Fruit fly (Drosophila melanogaster) whole organism, embryonic: ENCODE results near the gene CG14342.

Experiments
- CG10979 ChIP-seq: fragments of 200-800 bp; sonication (Bioruptor generic); optimal IDR thresholded peaks from 2 replicates; lab custom pipeline; 2018; ENCODE audit warnings: missing biosample characterization, mild to moderate bottlenecking, missing genetic modification characterization, moderate library complexity
- CG11247 ChIP-seq: fragments of 200-800 bp; sonication (Bioruptor generic); IDR thresholded peaks from 2 replicates; pipeline ENCODE4 v1.3.6; 2022; ENCODE audit warnings: missing biosample characterization, missing genetic modification characterization
- CG11695 ChIP-seq: fragments of 200-800 bp; sonication (Bioruptor generic); IDR thresholded peaks from 3 replicates; pipeline ENCODE4 v1.3.6; 2022; ENCODE audit warnings: missing biosample characterization, missing genetic modification characterization
- CG12391 ChIP-seq: fragments of 200-800 bp; sonication (Bioruptor generic); optimal IDR thresholded peaks from 3 replicates; lab custom pipeline; 2018; ENCODE audit warnings: missing biosample characterization, mild to moderate bottlenecking, missing genetic modification characterization, moderate library complexity
- CG13424 ChIP-seq: fragments of 200-800 bp; sonication (Bioruptor generic); optimal IDR thresholded peaks from 2 replicates; lab custom pipeline; 2019; ENCODE audit warnings: missing biosample characterization, mild to moderate bottlenecking, missing genetic modification characterization, moderate library complexity
- CG15269 ChIP-seq: fragments of 200-800 bp; sonication (Bioruptor generic); optimal IDR thresholded peaks from 2 replicates; lab custom pipeline; 2018; ENCODE audit warnings: missing biosample characterization, mild to moderate bottlenecking, missing genetic modification characterization, moderate library complexity
- CG15696 ChIP-seq: fragments of 200-800 bp; sonication (Bioruptor generic); optimal IDR thresholded peaks from 2 replicates; lab custom pipeline; 2019; ENCODE audit warnings: missing biosample characterization, mild to moderate bottlenecking, missing genetic modification characterization, moderate library complexity
- CG16863 ChIP-seq: fragments of 200-800 bp; sonication (Bioruptor generic); optimal IDR thresholded peaks from 3 replicates; lab custom pipeline; 2016; ENCODE audit warnings: missing biosample characterization, missing genetic modification characterization
- CG17361 ChIP-seq: fragments of 200-800 bp; sonication (Bioruptor generic); IDR thresholded peaks from 3 replicates; pipeline ENCODE4 v1.3.6; 2022; ENCODE audit warnings: missing biosample characterization, missing genetic modification characterization
- CG17568 ChIP-seq: fragments of 200-800 bp; sonication (Bioruptor generic); optimal IDR thresholded peaks from 2 replicates; lab custom pipeline; 2018; ENCODE audit warnings: missing biosample characterization, mild to moderate bottlenecking, missing genetic modification characterization, moderate library complexity
- CG1832 ChIP-seq: fragments of 200-800 bp; sonication (Bioruptor generic); optimal IDR thresholded peaks from 2 replicates; lab custom pipeline; 2017; ENCODE audit warnings: missing biosample characterization, mild to moderate bottlenecking, missing genetic modification characterization, inconsistent platforms
- CG2116 ChIP-seq: fragments of 200-800 bp; sonication (Bioruptor generic); optimal IDR thresholded peaks from 3 replicates; lab custom pipeline; 2018; ENCODE audit warnings: missing biosample characterization, mild to moderate bottlenecking, missing genetic modification characterization
- CG2129 ChIP-seq: fragments of 200-800 bp; sonication (Bioruptor generic); IDR thresholded peaks from 2 replicates; pipeline ENCODE4 v1.3.6; 2022; ENCODE audit warnings: missing biosample characterization, missing genetic modification characterization; ENCODE audit not compliant: partially characterized antibody
- CG2875 ChIP-seq: fragments of 200-800 bp; sonication (Bioruptor generic); optimal IDR thresholded peaks from 2 replicates; lab custom pipeline; 2017; ENCODE audit warnings: missing biosample characterization, mild to moderate bottlenecking, missing genetic modification characterization, missing genetic modification reagents
- CG4328 ChIP-seq: fragments of 200-800 bp; sonication (Bioruptor generic); optimal IDR thresholded peaks from 3 replicates; lab custom pipeline; 2017; ENCODE audit warnings: missing biosample characterization, missing genetic modification reagents, missing genetic modification characterization
- CG4424 ChIP-seq: fragments of 200-800 bp; sonication (Bioruptor generic); optimal IDR thresholded peaks from 3 replicates; lab custom pipeline; 2016; ENCODE audit warnings: missing biosample characterization, missing genetic modification characterization
- CG4707 ChIP-seq: fragments of 200-800 bp; sonication (Bioruptor generic); optimal IDR thresholded peaks from 2 replicates; lab custom pipeline; 2018; ENCODE audit warnings: missing biosample characterization, mild to moderate bottlenecking, missing genetic modification characterization, moderate library complexity
- CG6854 ChIP-seq: fragments of 200-800 bp; sonication (Bioruptor generic); optimal IDR thresholded peaks from 3 replicates; lab custom pipeline; 2017; ENCODE audit warnings: missing biosample characterization, mild to moderate bottlenecking, missing genetic modification characterization
- CG7963 ChIP-seq: fragments of 200-800 bp; sonication (Bioruptor generic); IDR thresholded peaks from 3 replicates; pipeline ENCODE4 v1.3.6; 2022; ENCODE audit warnings: missing biosample characterization, missing genetic modification characterization; ENCODE audit not compliant: partially characterized antibody
- CG8089 ChIP-seq: fragments of 200-800 bp; sonication (Bioruptor generic); optimal IDR thresholded peaks from 3 replicates; lab custom pipeline; 2016; ENCODE audit warnings: missing biosample characterization, missing genetic modification characterization
- CG8944 ChIP-seq: fragments of 200-800 bp; sonication (Bioruptor generic); optimal IDR thresholded peaks from 3 replicates; lab custom pipeline; 2016; ENCODE audit warnings: missing biosample characterization, missing genetic modification characterization
- CTCF ChIP-seq: fragments of 200-800 bp; sonication (Bioruptor generic); optimal IDR thresholded peaks from 2 replicates; lab custom pipeline; 2017; ENCODE audit warnings: missing biosample characterization, mild to moderate bottlenecking, missing genetic modification characterization, moderate library complexity
- Ets65A ChIP-seq: fragments of 200-800 bp; sonication (Bioruptor generic); peaks from one replicate; lab custom pipeline; 2016; ENCODE audit warnings: missing biosample characterization, missing genetic modification characterization
- Fer2 ChIP-seq: fragments of 200-800 bp; sonication (Bioruptor generic); optimal IDR thresholded peaks from 2 replicates; lab custom pipeline; 2018; ENCODE audit warnings: missing biosample characterization, mild to moderate bottlenecking, missing genetic modification characterization, moderate library complexity
- Lim3 ChIP-seq: fragments of 200-800 bp; sonication (Bioruptor generic); IDR thresholded peaks from 2 replicates; pipeline ENCODE4 v1.3.6; 2022; ENCODE audit warnings: missing biosample characterization, missing genetic modification characterization
- MESR4 ChIP-seq: fragments of 200-800 bp; sonication (Bioruptor generic); optimal IDR thresholded peaks from 2 replicates; lab custom pipeline; 2018; ENCODE audit warnings: missing biosample characterization, mild to moderate bottlenecking, missing genetic modification characterization, moderate library complexity
- Myb ChIP-seq: fragments of 200-800 bp; sonication (Bioruptor generic); optimal IDR thresholded peaks from 2 replicates; lab custom pipeline; 2016; ENCODE audit warnings: missing biosample characterization, missing genetic modification characterization
- Opbp ChIP-seq: fragments of 200-800 bp; sonication (Bioruptor generic); IDR thresholded peaks from 3 replicates; pipeline ENCODE4 v1.3.6; 2022; ENCODE audit warnings: missing biosample characterization, missing genetic modification characterization; ENCODE audit not compliant: partially characterized antibody
- Scr ChIP-seq: fragments of 200-800 bp; sonication (Bioruptor generic); IDR thresholded peaks from 2 replicates; pipeline ENCODE4 v1.3.6; 2022; ENCODE audit warnings: missing biosample characterization, missing genetic modification characterization; ENCODE audit not compliant: partially characterized antibody
- Side ChIP-seq: fragments of 200-800 bp; sonication (Bioruptor generic); optimal IDR thresholded peaks from 2 replicates; lab custom pipeline; 2016; ENCODE audit warnings: missing biosample characterization, missing genetic modification characterization
- ap ChIP-seq: fragments of 200-800 bp; sonication (Bioruptor generic); IDR thresholded peaks from 2 replicates; pipeline ENCODE4 v1.3.6; 2022; ENCODE audit warnings: missing biosample characterization, missing genetic modification characterization
- chm ChIP-seq: fragments of 200-800 bp; sonication (Bioruptor generic); IDR thresholded peaks from 2 replicates; pipeline ENCODE4 v1.3.6; 2022; ENCODE audit warnings: missing biosample characterization, missing genetic modification characterization
- dmrt11E ChIP-seq: fragments of 200-800 bp; sonication (Bioruptor generic); optimal IDR thresholded peaks from 3 replicates; lab custom pipeline; 2018; ENCODE audit warnings: missing biosample characterization, mild to moderate bottlenecking, missing genetic modification characterization, moderate library complexity
- ems ChIP-seq: fragments of 200-800 bp; sonication (Bioruptor generic); optimal IDR thresholded peaks from 3 replicates; lab custom pipeline; 2016; ENCODE audit warnings: missing biosample characterization, missing genetic modification characterization
- esg ChIP-seq: fragments of 200-800 bp; sonication (Bioruptor generic); conservative IDR thresholded peaks from 2 replicates; pipeline ENCODE4 v1.3.6; 2022; ENCODE audit warnings: missing biosample characterization, missing genetic modification characterization
- ftz-f1 ChIP-seq: fragments of 200-800 bp; sonication (Bioruptor generic); optimal IDR thresholded peaks from 2 replicates; lab custom pipeline; 2016; ENCODE audit warnings: missing biosample characterization, missing genetic modification characterization
- h ChIP-seq: fragments of >200 bp; optimal IDR thresholded peaks from 2 replicates; lab custom pipeline; 2017
- hb ChIP-seq: fragments of 200-800 bp; sonication (Bioruptor generic); IDR thresholded peaks from 3 replicates; pipeline ENCODE4 v1.3.6; 2022; ENCODE audit warnings: missing biosample characterization, missing genetic modification characterization; ENCODE audit not compliant: partially characterized antibody
- hbn ChIP-seq: fragments of 200-800 bp; sonication (Bioruptor generic); IDR thresholded peaks from 2 replicates; pipeline ENCODE4 v1.3.6; 2022; ENCODE audit warnings: missing biosample characterization, missing genetic modification characterization; ENCODE audit not compliant: partially characterized antibody
- jumu ChIP-seq: fragments of 200-800 bp; sonication (Bioruptor generic); optimal IDR thresholded peaks from 3 replicates; lab custom pipeline; 2016; ENCODE audit warnings: missing biosample characterization, missing genetic modification characterization
- kni ChIP-seq: fragments of 200-800 bp; sonication (Bioruptor generic); optimal IDR thresholded peaks from 3 replicates; lab custom pipeline; 2017; ENCODE audit warnings: mild to moderate bottlenecking, missing biosample characterization, missing genetic modification reagents, missing genetic modification characterization
- knrl ChIP-seq: fragments of 200-800 bp; sonication (Bioruptor generic); IDR thresholded peaks from 3 replicates; pipeline ENCODE4 v1.3.6; 2022; ENCODE audit warnings: missing biosample characterization, missing genetic modification characterization; ENCODE audit not compliant: partially characterized antibody
- lab ChIP-seq: fragments of 200-800 bp; sonication (Bioruptor generic); optimal IDR thresholded peaks from 3 replicates; lab custom pipeline; 2017; ENCODE audit warnings: missing biosample characterization, missing genetic modification characterization, mild to moderate bottlenecking, moderate library complexity, missing genetic modification reagents
- luna ChIP-seq: fragments of 200-800 bp; sonication (Bioruptor generic); optimal IDR thresholded peaks from 2 replicates; lab custom pipeline; 2016; ENCODE audit warnings: missing biosample characterization, missing genetic modification characterization
- mirr ChIP-seq: fragments of 200-800 bp; sonication (Bioruptor generic); optimal IDR thresholded peaks from 3 replicates; lab custom pipeline; 2018; ENCODE audit warnings: missing biosample characterization, mild to moderate bottlenecking, missing genetic modification characterization
- nau ChIP-seq: fragments of 200-800 bp; sonication (Bioruptor generic); optimal IDR thresholded peaks from 3 replicates; lab custom pipeline; 2017; ENCODE audit warnings: missing biosample characterization, mild to moderate bottlenecking, missing genetic modification characterization, missing genetic modification reagents
- phol ChIP-seq: fragments of 200-800 bp; sonication (Bioruptor generic); optimal IDR thresholded peaks from 3 replicates; lab custom pipeline; 2018; ENCODE audit warnings: missing biosample characterization, mild to moderate bottlenecking, missing genetic modification characterization, moderate library complexity
- run ChIP-seq: fragments of 200-800 bp; sonication (Bioruptor generic); optimal IDR thresholded peaks from 3 replicates; lab custom pipeline; 2018; ENCODE audit warnings: missing biosample characterization, mild to moderate bottlenecking, missing genetic modification characterization
- sim ChIP-seq: fragments of 200-800 bp; sonication (Bioruptor generic); IDR thresholded peaks from 2 replicates; pipeline ENCODE4 v1.3.6; 2022; ENCODE audit warnings: missing biosample characterization, missing genetic modification characterization
- toy ChIP-seq: fragments of 200-800 bp; sonication (Bioruptor generic); IDR thresholded peaks from 2 replicates; pipeline ENCODE4 v1.3.6; 2022; ENCODE audit warnings: missing biosample characterization, missing genetic modification characterization
- zf30C ChIP-seq: fragments of 200-800 bp; sonication (Bioruptor generic); optimal IDR thresholded peaks from 3 replicates; lab custom pipeline; 2018; ENCODE audit warnings: missing biosample characterization, mild to moderate bottlenecking, missing genetic modification characterization

CG14342 gene

DNA sequence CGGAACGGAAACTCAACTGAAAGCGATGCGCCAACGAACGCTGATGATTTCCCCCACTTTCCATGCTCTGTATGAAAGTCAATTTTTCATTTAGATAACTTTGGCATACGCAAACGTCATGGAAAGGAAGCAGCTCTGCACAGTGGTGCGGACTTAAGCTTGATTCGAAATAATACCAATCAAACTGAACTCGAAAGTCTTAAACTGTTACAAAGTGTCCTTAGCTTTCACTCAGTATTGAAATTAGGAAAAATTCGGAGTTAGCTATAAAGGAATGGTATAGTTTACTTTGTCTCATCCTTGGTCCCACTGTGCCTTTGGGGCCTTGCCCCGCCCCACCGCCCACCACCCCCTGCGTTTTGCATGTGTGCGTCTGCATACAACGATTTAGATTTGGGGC lies 3.4 kb downstream of the CG14342 start (continued):
- TF ChIP-seq luna (GFP tag; lab: Kevin White, UChicago) (no peak), dmrt11E (tag; lab: Kevin White, UChicago) (no peak), nau (GFP tag; lab: Kevin White, UChicago) (peak; percentile 15), hb (no peak), knrl (GFP tag; lab: Robert Waterston, UW) (no peak), ftz-f1 (GFP tag; lab: Kevin White, UChicago) (no peak), CG4328 (GFP tag; lab: Kevin White, UChicago) (no peak), CG8089 (GFP tag; lab: Kevin White, UChicago) (no peak), run (tag; lab: Kevin White, UChicago) (no peak), CG15696 (no peak), CG2116 (no peak), kni (GFP tag; lab: Kevin White, UChicago) (no peak), CG4707 (GFP tag; lab: Kevin White, UChicago) (no peak), CG1832 (GFP tag; lab: Kevin White, UChicago) (no peak), Myb (no peak), CG11695 (GFP tag; lab: Robert Waterston, UW) (peak; percentile 61; the same call in 1 of the 3 replicates), CG16863 (GFP tag; lab: Kevin White, UChicago) (peak; percentile 7), CG7963 (GFP tag; lab: Robert Waterston, UW) (no peak), CTCF (GFP tag; lab: Kevin White, UChicago) (no peak), phol (peak; percentile 12), CG11247 (GFP tag; lab: Robert Waterston, UW) (peak; percentile 45; the same call in 1 of the 2 replicates), ap (peak; percentile 32), chm (GFP tag; lab: Robert Waterston, UW) (no peak), mirr (no peak), Opbp (GFP tag; lab: Robert Waterston, UW) (no peak), Lim3 (GFP tag; lab: Robert Waterston, UW) (no peak), hbn (no peak), CG12391 (tag; lab: Kevin White, UChicago) (peak; percentile 43), lab (GFP tag; lab: Kevin White, UChicago) (peak; percentile 79), Side (GFP tag; lab: Kevin White, UChicago) (no peak), toy (GFP tag; lab: Robert Waterston, UW) (peak; percentile 41; the same call in 1 of the 2 replicates), CG2129 (no peak), CG10979 (tag; lab: Kevin White, UChicago) (no peak), h (no peak), CG2875 (GFP tag; lab: Kevin White, UChicago) (peak; percentile 5), ems (GFP tag; lab: Kevin White, UChicago) (no peak), CG13424 (peak; percentile 42), CG17568 (GFP tag; lab: Kevin White, UChicago) (no peak), jumu (GFP tag; lab: Kevin White, UChicago) (no peak), CG4424 (GFP tag; lab: Kevin White, UChicago) (no peak), Ets65A (GFP tag; lab: Kevin White, UChicago) (peak; percentile 82), sim (GFP tag; lab: Robert Waterston, UW) (no peak), CG8944 (GFP tag; lab: Kevin White, UChicago) (peak; percentile 27), esg (GFP tag; lab: Robert Waterston, UW) (peak; percentile 73), CG17361 (0 out of 3 replicates have a peak, but pooled peaks have one; percentile 19), Scr (GFP tag; lab: Robert Waterston, UW) (no peak), Fer2 (tag; lab: Kevin White, UChicago) (peak; percentile 1), CG6854 (GFP tag; lab: Kevin White, UChicago) (peak; percentile 32), zf30C (GFP tag; lab: Kevin White, UChicago) (no peak), MESR4 (GFP tag; lab: Kevin White, UChicago) (no peak), CG15269 (tag; lab: Kevin White, UChicago) (peak; percentile 75)
